Worm (Caenorhabditis elegans): ENCODE data around the gene T20F7.3.

Gene T20F7.3

DNA sequence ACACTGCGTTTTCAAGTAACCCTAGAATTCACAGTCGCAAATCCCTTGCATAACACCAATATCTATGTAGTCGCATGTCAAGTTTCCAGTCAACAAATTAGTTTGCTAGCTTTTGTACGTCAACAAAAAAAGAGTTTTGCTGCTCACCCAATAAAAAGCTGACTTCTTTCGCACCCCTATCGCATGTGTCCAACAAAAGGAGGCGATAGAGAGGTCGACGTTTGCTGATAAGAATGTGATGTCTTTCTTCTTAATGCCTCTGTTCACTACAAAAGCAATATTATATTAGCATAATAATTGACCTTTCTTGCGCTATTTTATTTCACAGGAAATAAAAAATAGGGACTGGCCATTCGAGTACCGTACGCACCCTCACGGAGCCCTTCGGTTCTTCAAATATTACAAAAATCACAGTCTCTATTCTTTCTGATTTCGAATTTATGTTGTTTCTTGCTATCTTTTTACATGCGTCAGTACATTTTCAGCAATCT lies at the start of gene T20F7.3:
Gene T20F7.3, plus strand, starts transcription at position 441 of the 491 bp plus-strand sequence.
- TF ChIP-seq nhr-80 (tag; optimal IDR thresholded peaks at IDR 0.05) (peak; percentile 65), aptf-3 (GFP tag; IDR thresholded peaks at IDR 0.05) (no peak)

DNA sequence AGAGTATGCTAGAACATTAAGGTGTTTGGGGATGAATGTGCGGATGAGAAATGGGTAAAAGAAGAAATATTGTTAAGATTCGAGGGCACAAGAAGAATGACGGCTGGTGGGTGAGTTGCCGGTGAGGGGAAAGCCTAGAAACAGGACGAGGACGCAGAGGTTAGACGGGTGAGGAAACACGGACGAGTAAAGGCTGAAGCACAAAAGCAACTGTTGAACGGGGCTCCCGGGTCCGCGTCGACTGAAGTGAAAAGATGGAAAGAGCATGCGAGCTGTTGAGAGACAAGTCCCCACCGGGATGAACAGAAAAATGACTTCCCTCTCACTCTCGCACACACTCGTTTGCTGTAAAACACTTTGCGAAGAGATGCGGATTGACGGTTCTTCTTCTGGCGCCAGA lies 48.2 kb upstream of the T20F7.3 start:
- TF ChIP-seq chd-7 (tag; optimal IDR thresholded peaks at IDR 0.05), result no peak
- TF ChIP-seq lin-26 (GFP tag; IDR thresholded peaks at IDR 0.05), result no peak
- no peak for TF ChIP-seq mxl-1 (tag; optimal IDR thresholded peaks at IDR 0.05)
- TF ChIP-seq zfh-2 (GFP tag; conservative IDR thresholded peaks at IDR 0.05), result 0 out of 2 replicates have a peak, but pooled peaks have one; percentile 14
- no peak for TF ChIP-seq nhr-90 (tag; optimal IDR thresholded peaks at IDR 0.05)
- no peak for TF ChIP-seq hmg-1.2 (GFP tag; IDR thresholded peaks at IDR 0.05)
- no peak for TF ChIP-seq nhr-120 (GFP tag; IDR thresholded peaks at IDR 0.05)

DNA sequence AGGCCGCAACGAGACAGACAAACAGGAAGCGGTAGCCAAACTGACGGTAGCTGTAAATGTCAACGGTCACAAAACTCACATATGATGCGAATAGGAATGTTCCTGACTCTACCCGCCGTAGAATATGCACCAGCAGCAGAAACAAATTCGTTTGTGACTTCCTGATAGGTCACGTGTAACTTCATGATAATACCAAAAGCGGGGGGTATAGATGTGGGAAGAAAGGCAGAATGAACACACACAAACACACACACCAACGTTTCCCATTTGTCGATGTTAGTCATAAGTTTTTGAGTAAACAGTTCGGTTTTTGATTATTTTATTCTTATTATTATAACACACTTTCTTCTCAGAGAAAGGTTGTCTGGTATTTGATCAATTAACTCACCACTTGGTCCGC lies 47.0 kb upstream of the T20F7.3 start:
- TF ChIP-seq nhr-80 (tag; optimal IDR thresholded peaks at IDR 0.05) (peak; percentile 67), F52B5.7 (tag; optimal IDR thresholded peaks at IDR 0.05) (no peak), bed-1 (GFP tag; IDR thresholded peaks at IDR 0.05) (no peak), Y56A3A.18 (GFP tag; IDR thresholded peaks at IDR 0.05) (no peak), hmg-1.2 (GFP tag; IDR thresholded peaks at IDR 0.05) (no peak), K12H6.12 (tag; optimal IDR thresholded peaks at IDR 0.05) (no peak), dox-1 (GFP tag; IDR thresholded peaks at IDR 0.05) (peak; percentile 37; the same call in 1 of the 2 replicates), lsl-1 (GFP tag; optimal IDR thresholded peaks at IDR 0.05) (no peak), ceh-91 (GFP tag; IDR thresholded peaks at IDR 0.05) (no peak), ceh-79 (tag; optimal IDR thresholded peaks at IDR 0.05) (no peak), Y67H2A.10 (GFP tag; conservative IDR thresholded peaks at IDR 0.05) (no peak), T07F8.4 (tag; optimal IDR thresholded peaks at IDR 0.05) (no peak), lir-1 (GFP tag; conservative IDR thresholded peaks at IDR 0.05) (no peak), cebp-1 (GFP tag; IDR thresholded peaks at IDR 0.05) (no peak), cebp-1 (tag; optimal IDR thresholded peaks at IDR 0.05) (peak; percentile 10), ztf-6 (GFP tag; IDR thresholded peaks at IDR 0.05) (no peak), sdz-38 (tag; optimal IDR thresholded peaks at IDR 0.05) (no peak), let-607 (tag; optimal IDR thresholded peaks at IDR 0.05) (peak in 1 of 2 experiments; percentile 26), ets-4 (GFP tag; optimal IDR thresholded peaks at IDR 0.05) (peak; percentile 32), T26A5.8 (tag; optimal IDR thresholded peaks at IDR 0.05) (no peak), mes-4 (tag; optimal IDR thresholded peaks at IDR 0.05) (no peak), nfyb-1 (GFP tag; IDR thresholded peaks at IDR 0.05) (no peak), nhr-90 (tag; optimal IDR thresholded peaks at IDR 0.05) (peak; percentile 5)

DNA sequence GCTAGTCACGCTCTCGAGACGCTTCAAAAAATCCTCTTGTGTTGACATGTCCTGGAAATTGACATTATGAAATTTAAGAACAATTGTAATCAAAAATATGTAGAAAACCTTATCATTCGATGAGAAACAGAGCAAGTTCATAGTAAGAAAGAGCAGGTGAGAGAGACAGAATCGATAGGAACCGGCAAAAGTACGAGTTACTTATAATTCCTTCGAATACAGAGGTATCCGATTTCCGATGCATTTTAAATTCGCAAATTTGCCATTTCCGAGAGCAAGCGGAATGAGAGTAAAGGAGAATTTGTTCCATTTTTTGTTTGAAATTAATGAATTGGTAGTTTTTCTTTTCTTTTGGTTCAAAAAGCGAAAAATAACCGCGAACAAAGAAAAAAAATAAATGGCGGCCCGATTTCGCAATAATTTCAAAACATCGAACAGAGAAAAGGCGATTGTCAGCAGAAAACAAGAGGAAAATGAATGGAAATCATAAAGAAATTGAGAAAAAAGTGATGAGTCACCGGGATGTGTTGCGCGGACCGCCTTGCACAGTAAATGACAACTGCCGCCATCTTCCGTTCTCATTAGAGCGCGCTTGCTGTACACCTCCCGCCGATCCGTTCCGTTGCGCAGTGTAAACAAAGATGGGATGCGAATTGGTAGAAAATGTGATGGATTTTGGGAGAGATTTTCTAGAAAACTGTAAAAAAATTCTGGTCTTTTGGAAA lies 46.4 kb upstream of the T20F7.3 start, which contains the start of gene cas-1:
Gene cas-1, minus strand, starts transcription at position 51 of the 725 bp plus-strand sequence.
- TF ChIP-seq madf-8 (GFP tag; conservative IDR thresholded peaks at IDR 0.05) (no peak), snpc-4 (GFP tag; optimal IDR thresholded peaks at IDR 0.05) (no peak), snpc-4 (tag; optimal IDR thresholded peaks at IDR 0.05) (no peak), sptf-2 (GFP tag; optimal IDR thresholded peaks at IDR 0.05) (no peak), mcd-1 (GFP tag; IDR thresholded peaks at IDR 0.05) (peak; percentile 84), F10E7.11 (tag; optimal IDR thresholded peaks at IDR 0.05) (no peak), hmg-1.2 (GFP tag; IDR thresholded peaks at IDR 0.05) (peak; percentile 31; the same call in 1 of the 2 replicates), madf-6 (GFP tag; IDR thresholded peaks at IDR 0.05) (no peak), nfyb-1 (GFP tag; IDR thresholded peaks at IDR 0.05) (no peak), fkh-3 (tag; optimal IDR thresholded peaks at IDR 0.05) (no peak), aptf-3 (GFP tag; IDR thresholded peaks at IDR 0.05) (no peak), die-1 (tag; optimal IDR thresholded peaks at IDR 0.05) (no peak), K12H6.12 (tag; optimal IDR thresholded peaks at IDR 0.05) (peak; percentile 7), cebp-1 (GFP tag; IDR thresholded peaks at IDR 0.05) (peak; percentile 84), cebp-1 (tag; optimal IDR thresholded peaks at IDR 0.05) (peak; percentile 95), lin-54 (GFP tag; optimal IDR thresholded peaks at IDR 0.05) (no peak), pha-4 (tag; optimal IDR thresholded peaks at IDR 0.05) (no peak), nhr-90 (tag; optimal IDR thresholded peaks at IDR 0.05) (no peak), nfya-1 (tag; optimal IDR thresholded peaks at IDR 0.05; ENCODE audit: borderline replicate concordance, insufficient read depth) (no peak), sdz-38 (tag; optimal IDR thresholded peaks at IDR 0.05) (no peak), Y67H2A.10 (GFP tag; conservative IDR thresholded peaks at IDR 0.05) (no peak), lag-1 (GFP tag; IDR thresholded peaks at IDR 0.05) (no peak), T07F8.4 (tag; optimal IDR thresholded peaks at IDR 0.05) (no peak)
